Worm (Caenorhabditis elegans) whole organism, L4 larva: ENCODE data around the gene Y54G2A.13.

Source experiments
- F10B5.3 ChIP-seq: sonication (generic microtip); optimal IDR thresholded peaks from 2 replicates; lab custom pipeline; 2016; ENCODE audit warnings: mild to moderate bottlenecking, missing genetic modification characterization, missing compliant biosample characterization
- F37D6.2 ChIP-seq: sonication (generic microtip); optimal IDR thresholded peaks from 2 replicates; lab custom pipeline; 2016; ENCODE audit warnings: mild to moderate bottlenecking, missing genetic modification characterization, missing compliant biosample characterization
- Y5F2A.4 ChIP-seq: fragments of 200-800 bp; sonication (Bioruptor generic); optimal IDR thresholded peaks from 2 replicates; lab custom pipeline; 2018; ENCODE audit warnings: mild to moderate bottlenecking, missing genetic modification characterization, missing compliant biosample characterization
- Y75B8A.6 ChIP-seq: fragments of 200-800 bp; sonication (Bioruptor generic); IDR thresholded peaks from 2 replicates; pipeline ENCODE4 v1.3.6; 2022; ENCODE audit warnings: missing genetic modification reagents, missing genetic modification characterization, missing compliant biosample characterization
- ZK337.2 ChIP-seq: fragments of 200-800 bp; sonication (Bioruptor generic); IDR thresholded peaks from 2 replicates; pipeline ENCODE4 v1.3.6; 2022; ENCODE audit warnings: missing genetic modification reagents, missing genetic modification characterization, missing compliant biosample characterization
- aly-2 ChIP-seq: sonication (generic microtip); optimal IDR thresholded peaks from 2 replicates; lab custom pipeline; 2018; ENCODE audit warnings: missing biosample characterization, missing genetic modification characterization
- attf-4 ChIP-seq: sonication (generic microtip); optimal IDR thresholded peaks from 3 replicates; lab custom pipeline; 2017; ENCODE audit warnings: missing biosample characterization, missing genetic modification characterization
- ceh-28 ChIP-seq: fragments of 150-350 bp; optimal IDR thresholded peaks from 2 replicates; lab custom pipeline; 2014; ENCODE audit warnings: missing biosample characterization, missing genetic modification reagents, missing genetic modification characterization
- ceh-82 ChIP-seq: sonication (generic microtip); optimal IDR thresholded peaks from 2 replicates; lab custom pipeline; 2017; ENCODE audit warnings: missing biosample characterization, missing genetic modification characterization
- daf-12 ChIP-seq: fragments of 150-350 bp; optimal IDR thresholded peaks from 2 replicates; lab custom pipeline; 2014; ENCODE audit warnings: missing biosample characterization, missing genetic modification reagents, missing genetic modification characterization
- daf-16 ChIP-seq, 3 experiments: sonication (generic microtip); optimal IDR thresholded peaks; 2 replicates each; lab custom pipeline; 2016 to 2017; ENCODE audit warnings: missing genetic modification characterization in 3 of 3, missing genetic modification reagents in 3 of 3, mild to moderate bottlenecking in 2 of 3, missing compliant biosample characterization in 2 of 3, missing biosample characterization in 1 of 3, moderate library complexity in 1 of 3
- dmd-6 ChIP-seq: fragments of 200-800 bp; sonication (Bioruptor generic); IDR thresholded peaks from 2 replicates; pipeline ENCODE4 v1.3.6; 2022; ENCODE audit warnings: missing genetic modification reagents, missing genetic modification characterization, missing compliant biosample characterization
- duxl-1 ChIP-seq: sonication (generic microtip); optimal IDR thresholded peaks from 2 replicates; lab custom pipeline; 2016; ENCODE audit warnings: mild to moderate bottlenecking, missing genetic modification characterization, moderate library complexity, missing compliant biosample characterization; ENCODE audit not compliant: poor library complexity
- dve-1 ChIP-seq: sonication (generic microtip); optimal IDR thresholded peaks from 2 replicates; lab custom pipeline; 2017; ENCODE audit warnings: antibody characterized with exemption, mild to moderate bottlenecking, missing genetic modification characterization, missing compliant biosample characterization; ENCODE audit not compliant: insufficient read depth
- egl-27 ChIP-seq: sonication (generic microtip); optimal IDR thresholded peaks from 3 replicates; lab custom pipeline; 2017; ENCODE audit warnings: missing biosample characterization, missing genetic modification reagents, missing genetic modification characterization
- fkh-10 ChIP-seq: fragments of 150-350 bp; optimal IDR thresholded peaks from 2 replicates; lab custom pipeline; 2014; ENCODE audit warnings: missing biosample characterization, missing genetic modification reagents, missing genetic modification characterization
- hif-1 ChIP-seq, 2 experiments: sonication (generic microtip); optimal IDR thresholded peaks; 2 replicates each; lab custom pipeline; 2016 to 2017; ENCODE audit warnings: missing compliant biosample characterization in 2 of 2, missing genetic modification characterization in 2 of 2, missing genetic modification reagents in 2 of 2, missing genotype in 2 of 2, mild to moderate bottlenecking in 1 of 2
- hlh-11 ChIP-seq: fragments of 200-800 bp; sonication (Bioruptor generic); optimal IDR thresholded peaks from 2 replicates; lab custom pipeline; 2018; ENCODE audit warnings: mild to moderate bottlenecking, missing genetic modification characterization, missing compliant biosample characterization
- jun-1 ChIP-seq: fragments of 150-350 bp; optimal IDR thresholded peaks from 2 replicates; lab custom pipeline; 2014; ENCODE audit warnings: missing biosample characterization, missing genetic modification reagents, missing genetic modification characterization
- lin-15B ChIP-seq: fragments of 150-350 bp; sonication (generic microtip); optimal IDR thresholded peaks from 3 replicates; lab custom pipeline; 2014; ENCODE audit warnings: missing biosample characterization, missing genetic modification characterization
- lin-38 ChIP-seq: fragments of 200-800 bp; sonication (Bioruptor generic); IDR thresholded peaks from 2 replicates; pipeline ENCODE4 v1.3.6; 2022; ENCODE audit warnings: missing genetic modification reagents, missing genetic modification characterization, missing compliant biosample characterization
- nhr-102 ChIP-seq: sonication (generic microtip); optimal IDR thresholded peaks from 2 replicates; lab custom pipeline; 2016; ENCODE audit warnings: mild to moderate bottlenecking, missing genetic modification characterization, moderate library complexity, missing compliant biosample characterization
- nhr-28 ChIP-seq: fragments of 150-350 bp; optimal IDR thresholded peaks from 2 replicates; lab custom pipeline; 2014; ENCODE audit warnings: missing biosample characterization, missing genetic modification characterization
- nhr-48 ChIP-seq: sonication (generic microtip); optimal IDR thresholded peaks from 2 replicates; lab custom pipeline; 2016; ENCODE audit warnings: mild to moderate bottlenecking, missing genetic modification characterization, missing compliant biosample characterization
- nhr-77 ChIP-seq: fragments of 150-350 bp; optimal IDR thresholded peaks from 2 replicates; lab custom pipeline; 2014; ENCODE audit warnings: missing biosample characterization, missing genetic modification characterization
- php-3 ChIP-seq: fragments of 200-800 bp; sonication (Bioruptor generic); IDR thresholded peaks from 2 replicates; pipeline ENCODE4 v1.3.6; 2022; ENCODE audit warnings: missing genetic modification reagents, missing genetic modification characterization, missing compliant biosample characterization
- pqm-1 ChIP-seq: sonication (generic microtip); optimal IDR thresholded peaks from 2 replicates; lab custom pipeline; 2017; ENCODE audit warnings: missing biosample characterization, missing genetic modification characterization
- sdz-12 ChIP-seq: fragments of 200-800 bp; sonication (Bioruptor generic); optimal IDR thresholded peaks from 2 replicates; lab custom pipeline; 2018; ENCODE audit warnings: mild to moderate bottlenecking, missing genetic modification characterization, missing compliant biosample characterization
- spr-1 ChIP-seq: sonication (generic microtip); optimal IDR thresholded peaks from 2 replicates; lab custom pipeline; 2016; ENCODE audit warnings: mild to moderate bottlenecking, missing genetic modification characterization, missing compliant biosample characterization
- tra-1 ChIP-seq: fragments of 200-800 bp; sonication (Bioruptor generic); IDR thresholded peaks from 2 replicates; pipeline ENCODE4 v1.3.6; 2022; ENCODE audit warnings: missing genetic modification reagents, missing genetic modification characterization, missing compliant biosample characterization
- vab-7 ChIP-seq: fragments of 200-800 bp; sonication (Bioruptor generic); IDR thresholded peaks from 2 replicates; pipeline ENCODE4 v1.3.6; 2022; ENCODE audit warnings: missing genetic modification reagents, missing genetic modification characterization, missing compliant biosample characterization
- zfp-2 ChIP-seq: sonication (generic microtip); optimal IDR thresholded peaks from 2 replicates; lab custom pipeline; 2016; ENCODE audit warnings: mild to moderate bottlenecking, missing genetic modification characterization, missing compliant biosample characterization

The Y54G2A.13 gene

DNA sequence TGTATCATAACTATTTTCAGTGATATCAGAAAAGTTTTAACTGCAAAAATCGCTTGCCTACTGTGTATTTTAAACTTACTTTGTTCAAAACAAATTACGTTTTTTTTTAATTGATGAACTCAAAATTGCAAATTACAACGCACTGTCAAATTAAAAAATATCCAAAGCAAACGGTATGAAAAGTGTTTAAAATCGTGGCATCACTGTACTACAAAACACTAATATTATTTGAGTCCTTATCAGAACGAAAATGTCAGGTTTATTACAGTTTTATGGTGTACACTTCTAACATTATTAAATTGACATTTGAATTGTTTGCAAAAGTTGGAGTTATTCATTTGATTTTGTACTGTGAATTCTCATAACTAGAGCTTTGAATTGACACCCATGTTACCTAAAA, 21.7 kb upstream of the Y54G2A.13 start, which contains the start of gene clec-83:
Gene clec-83, minus strand, starts transcription at position 213 of the 400 bp plus-strand sequence.
- TF ChIP-seq hlh-11 (tag; lab: Kevin White, UChicago) = peak; percentile 11
- peak; percentile 55 for TF ChIP-seq dmd-6 (GFP tag; lab: Robert Waterston, UW)
- TF ChIP-seq dve-1 (tag; lab: Kevin White, UChicago) = peak; percentile 29
- TF ChIP-seq php-3 (GFP tag; lab: Robert Waterston, UW) = peak; percentile 37; the same call in 1 of the 2 replicates
- TF ChIP-seq egl-27 (tag; lab: Kevin White, UChicago) = no peak
- TF ChIP-seq tra-1 = no peak
- TF ChIP-seq nhr-28 (tag; lab: Kevin White, UChicago) = peak; percentile 82
- no peak for TF ChIP-seq nhr-48 (tag; lab: Kevin White, UChicago)
- peak; percentile 19 for TF ChIP-seq nhr-77 (tag; lab: Kevin White, UChicago)
- peak; percentile 58 for TF ChIP-seq pqm-1 (tag; lab: Kevin White, UChicago)
- TF ChIP-seq spr-1 = no peak
- no peak for TF ChIP-seq Y75B8A.6 (GFP tag; lab: Robert Waterston, UW)
- TF ChIP-seq daf-16 (GFP tag; optimal IDR thresholded peaks at IDR 0.05; lab: Kevin White, UChicago) = no peak
- TF ChIP-seq daf-16 (tag; optimal IDR thresholded peaks at IDR 0.05; lab: Kevin White, UChicago) = peak; percentile 45

DNA sequence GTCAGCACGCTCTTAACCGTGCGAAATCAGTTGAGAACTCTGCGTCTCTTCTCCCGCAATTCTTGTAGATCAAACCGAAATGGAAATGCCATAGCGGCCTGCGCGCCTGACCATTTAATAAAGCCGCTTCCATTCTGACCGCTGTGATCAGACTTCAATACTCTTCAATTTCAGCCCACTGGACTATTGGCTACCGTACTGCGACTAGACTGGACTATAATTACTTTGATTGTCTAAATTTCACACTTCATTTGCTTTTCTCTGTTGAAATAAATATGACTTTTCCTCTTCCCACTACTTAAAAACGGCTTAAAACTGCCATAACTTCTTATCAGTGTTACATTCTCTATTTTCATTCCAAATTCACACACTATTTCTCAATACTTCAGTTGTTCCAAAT, 18.8 kb upstream of the Y54G2A.13 start, which contains the start of gene Y54G2A.7:
Gene Y54G2A.7, plus strand, starts transcription at position 301 of the 400 bp plus-strand sequence.
- TF ChIP-seq nhr-28 (tag; lab: Kevin White, UChicago) = peak; percentile 65
- no peak for TF ChIP-seq zfp-2 (tag; lab: Kevin White, UChicago)
- no peak for TF ChIP-seq daf-16 (GFP tag; optimal IDR thresholded peaks at IDR 0.05; lab: Kevin White, UChicago)
- peak; percentile 27 for TF ChIP-seq daf-16 (tag; optimal IDR thresholded peaks at IDR 0.05; lab: Kevin White, UChicago)

- no peak for TF ChIP-seq daf-16 (GFP tag; optimal IDR thresholded peaks at IDR 0.05; lab: Kevin White, UChicago)
- peak; percentile 27 for TF ChIP-seq daf-16 (tag; optimal IDR thresholded peaks at IDR 0.05; lab: Kevin White, UChicago)
- TF ChIP-seq attf-4 (tag; lab: Kevin White, UChicago) = no peak
Observed at ce11 chrIV:2835364-2835763, 15.8 kb upstream of the Y54G2A.13 start, which contains the start of gene clec-82. Gene clec-82 (plus strand): TSS chrIV:2835664.

DNA sequence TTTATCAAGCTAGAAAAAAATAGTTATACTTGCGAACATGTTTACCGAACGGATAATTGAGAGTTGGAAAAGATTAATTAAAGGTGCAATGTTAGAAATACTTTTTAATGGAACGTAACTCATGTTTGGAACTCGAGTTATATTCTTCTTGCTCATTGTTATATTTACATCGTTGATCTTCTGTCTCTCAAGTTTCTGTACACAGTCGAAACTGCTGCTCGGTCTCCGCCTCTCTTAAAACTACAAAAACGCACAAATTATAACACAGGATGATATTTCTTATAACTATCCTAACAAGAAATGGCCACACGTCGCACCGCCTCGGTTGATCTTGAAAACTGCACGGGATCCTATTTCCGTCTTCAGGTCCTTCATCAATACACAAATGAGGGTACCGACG, 15.0 kb upstream of the Y54G2A.13 start, which contains the start of gene pudl-2:
Gene pudl-2, plus strand, starts transcription at position 301 of the 400 bp plus-strand sequence.
- TF ChIP-seq aly-2 (no peak), Y75B8A.6 (GFP tag; lab: Robert Waterston, UW) (no peak), nhr-48 (tag; lab: Kevin White, UChicago) (no peak), ceh-82 (tag; lab: Kevin White, UChicago) (no peak), duxl-1 (tag; lab: Kevin White, UChicago) (no peak), lin-15B (no peak), fkh-10 (GFP tag; lab: Kevin White, UChicago) (no peak), jun-1 (tag; lab: Kevin White, UChicago) (no peak), ceh-28 (tag; lab: Kevin White, UChicago) (no peak), F37D6.2 (no peak), nhr-102 (tag; lab: Kevin White, UChicago) (no peak), vab-7 (GFP tag; lab: Robert Waterston, UW) (no peak), daf-12 (tag; lab: Kevin White, UChicago) (no peak), Y5F2A.4 (GFP tag; lab: Kevin White, UChicago) (no peak), sdz-12 (GFP tag; lab: Kevin White, UChicago) (no peak), ZK337.2 (GFP tag; lab: Robert Waterston, UW) (no peak), F10B5.3 (tag; lab: Kevin White, UChicago) (no peak), lin-38 (GFP tag; lab: Robert Waterston, UW) (no peak), hif-1 (tag; optimal IDR thresholded peaks at IDR 0.05; lab: Kevin White, UChicago) (no peak), attf-4 (tag; lab: Kevin White, UChicago) (no peak)
- TF ChIP-seq, all 104 proteins: peak for 0
